Worm (Caenorhabditis elegans): ENCODE measurements around the gene swt-6.

Gene swt-6

DNA sequence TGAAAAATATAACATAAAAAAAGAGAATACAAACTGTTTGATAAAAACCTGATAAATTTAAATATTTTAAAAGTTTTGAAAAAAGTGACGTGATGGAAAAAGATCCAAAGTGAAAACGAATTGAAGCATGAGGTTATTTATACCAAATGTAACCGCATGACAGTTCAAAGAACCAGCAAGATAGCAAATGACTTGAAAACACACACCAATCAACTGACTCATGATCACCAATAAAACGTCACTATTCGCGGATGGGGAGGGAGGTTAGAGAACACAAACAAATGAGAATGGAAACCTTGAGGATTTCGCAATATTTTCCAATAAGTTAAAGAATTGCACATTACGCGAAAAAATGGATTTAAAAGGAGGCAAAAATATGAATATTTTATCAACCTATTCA, 44.8 kb upstream of the swt-6 start, which contains the start of gene C06B3.7:
Gene C06B3.7, plus strand, starts transcription at position 287 of the 400 bp plus-strand sequence.
- TF ChIP-seq zfp-2 (tag; optimal IDR thresholded peaks at IDR 0.05) (no peak), mdt-29 (GFP tag; IDR thresholded peaks at IDR 0.05) (peak; percentile 78), F49E8.2 (tag; optimal IDR thresholded peaks at IDR 0.05; ENCODE audit: borderline replicate concordance) (no peak), dpl-1 (GFP tag; optimal IDR thresholded peaks at IDR 0.05) (peak; percentile 52), lin-13 (GFP tag; optimal IDR thresholded peaks at IDR 0.05) (peak; percentile 62), ztf-7 (tag; optimal IDR thresholded peaks at IDR 0.05) (peak; percentile 49), ceh-62 (tag; optimal IDR thresholded peaks at IDR 0.05) (no peak), zag-1 (tag; optimal IDR thresholded peaks at IDR 0.05) (no peak), spr-1 (tag; optimal IDR thresholded peaks at IDR 0.05) (no peak), egl-27 (tag; optimal IDR thresholded peaks at IDR 0.05) (no peak), dmd-8 (GFP tag; IDR thresholded peaks at IDR 0.05) (no peak), nhr-25 (tag; optimal IDR thresholded peaks at IDR 0.05; ENCODE audit: borderline replicate concordance, insufficient read depth) (peak; percentile 52), dmd-6 (GFP tag; IDR thresholded peaks at IDR 0.05) (peak; percentile 95), nhr-11 (tag; optimal IDR thresholded peaks at IDR 0.05) (peak; percentile 98), pqm-1 (tag; optimal IDR thresholded peaks at IDR 0.05) (peak; percentile 57), zip-2 (tag; optimal IDR thresholded peaks at IDR 0.05) (peak; percentile 83), mep-1 (tag; optimal IDR thresholded peaks at IDR 0.05) (peak; percentile 90), nhr-237 (tag; optimal IDR thresholded peaks at IDR 0.05) (no peak), egl-43 (GFP tag; IDR thresholded peaks at IDR 0.05) (no peak), nhr-48 (tag; optimal IDR thresholded peaks at IDR 0.05) (peak; percentile 75), saeg-2 (GFP tag; IDR thresholded peaks at IDR 0.05) (0 out of 2 replicates have a peak, but pooled peaks have one; percentile 10), lsy-2 (tag; optimal IDR thresholded peaks at IDR 0.05) (peak; percentile 63 to 88), T20F7.1 (GFP tag; optimal IDR thresholded peaks at IDR 0.05) (peak; percentile 67), hlh-11 (tag; optimal IDR thresholded peaks at IDR 0.05) (peak; percentile 96), lin-29 (GFP tag; IDR thresholded peaks at IDR 0.05) (no peak), nhr-77 (tag; optimal IDR thresholded peaks at IDR 0.05) (peak; percentile 96), fos-1 (tag; optimal IDR thresholded peaks at IDR 0.05) (peak; percentile 73), dve-1 (tag; optimal IDR thresholded peaks at IDR 0.05; ENCODE audit: insufficient read depth) (peak; percentile 95), hmg-1.1 (GFP tag; IDR thresholded peaks at IDR 0.05) (no peak), daf-16 (GFP tag; optimal IDR thresholded peaks at IDR 0.05) (peak; percentile 51 to 83), daf-16 (tag; optimal IDR thresholded peaks at IDR 0.05) (peak; percentile 99), spr-3 (GFP tag; optimal IDR thresholded peaks at IDR 0.05) (no peak), mdl-1 (tag; optimal IDR thresholded peaks at IDR 0.05) (peak; percentile 36 to 93), nhr-42 (GFP tag; IDR thresholded peaks at IDR 0.05) (no peak), mxl-3 (GFP tag; optimal IDR thresholded peaks at IDR 0.05) (peak; percentile 47), cey-2 (tag; optimal IDR thresholded peaks at IDR 0.05; ENCODE audit: borderline replicate concordance, insufficient read depth) (peak; percentile 65), aha-1 (tag) (peak; percentile 99), ceh-32 (tag; optimal IDR thresholded peaks at IDR 0.05; ENCODE audit: poor library complexity) (no peak), tra-1 (GFP tag; IDR thresholded peaks at IDR 0.05) (peak; percentile 62; the same call in 1 of the 2 replicates), set-16 (GFP tag; IDR thresholded peaks at IDR 0.05) (no peak), T26A8.4 (GFP tag; IDR thresholded peaks at IDR 0.05) (0 out of 2 replicates have a peak, but pooled peaks have one; percentile 29), lin-38 (GFP tag; IDR thresholded peaks at IDR 0.05) (no peak), lin-1 (GFP tag; IDR thresholded peaks at IDR 0.05) (peak; percentile 16; the same call in 1 of the 2 replicates), F26F4.8 (GFP tag; conservative IDR thresholded peaks at IDR 0.05) (no peak), php-3 (GFP tag; IDR thresholded peaks at IDR 0.05) (peak; percentile 92), nhr-28 (tag; optimal IDR thresholded peaks at IDR 0.05) (peak; percentile 95), nhr-6 (tag; optimal IDR thresholded peaks at IDR 0.05) (peak; percentile 91), Y75B8A.6 (GFP tag; IDR thresholded peaks at IDR 0.05) (no peak), unc-39 (tag; optimal IDR thresholded peaks at IDR 0.05) (no peak), ama-1 (optimal IDR thresholded peaks at IDR 0.05) (peak; percentile 81), nhr-111 (GFP tag; optimal IDR thresholded peaks at IDR 0.05) (no peak)
